Fruit fly (Drosophila melanogaster): ENCODE measurements around the gene Hsc20.
A peak's percentile ranks its signal among the peaks of the same experiment; 100 is the strongest.

dm6 chr3L:16202550-16202949 is 30.4 kb upstream of the Hsc20 start:
- no peak for TF ChIP-seq hkb (optimal IDR thresholded peaks at IDR 0.05)
- TF ChIP-seq hkb (GFP tag; IDR thresholded peaks at IDR 0.05): no peak
- no peak for TF ChIP-seq Myb (GFP tag; optimal IDR thresholded peaks at IDR 0.05)
- no peak for TF ChIP-seq lov (optimal IDR thresholded peaks at IDR 0.05)
- no peak for TF ChIP-seq lov (GFP tag; IDR thresholded peaks at IDR 0.05)
- no peak for TF ChIP-seq CG8944 (GFP tag; optimal IDR thresholded peaks at IDR 0.05)
- no peak for TF ChIP-seq fd102C (GFP tag; optimal IDR thresholded peaks at IDR 0.05)
- no peak for TF ChIP-seq ato (GFP tag; IDR thresholded peaks at IDR 0.05; ENCODE audit: partially characterized antibody)
- no peak for TF ChIP-seq lola (GFP tag; optimal IDR thresholded peaks at IDR 0.05)
- TF ChIP-seq CG12219 (GFP tag; optimal IDR thresholded peaks at IDR 0.05): peak; percentile 13
- no peak for TF ChIP-seq CG12299 (tag; optimal IDR thresholded peaks at IDR 0.05)

Data from whole organism, embryonic.